Worm (Caenorhabditis elegans): ENCODE data around the gene tag-343.
A peak's percentile ranks its signal among the peaks of the same experiment; 100 is the strongest.

Gene tag-343

ce11 chrX:16674632-16675031, at the start of gene tag-343:
Gene tag-343, minus strand, starts transcription at chrX:16674732.
- TF ChIP-seq alr-1 (tag; optimal IDR thresholded peaks at IDR 0.05; ENCODE audit: borderline replicate concordance) (no peak), nhr-12 (tag; optimal IDR thresholded peaks at IDR 0.05) (no peak), ceh-82 (tag; optimal IDR thresholded peaks at IDR 0.05) (no peak), C34B4.2 (tag; optimal IDR thresholded peaks at IDR 0.05) (no peak), ceh-63 (GFP tag; optimal IDR thresholded peaks at IDR 0.05) (no peak)

ce11 chrX:16721930-16722329, 47.4 kb upstream of the tag-343 start:
- TF ChIP-seq blmp-1 (tag; optimal IDR thresholded peaks at IDR 0.05) (no peak), snpc-4 (tag; optimal IDR thresholded peaks at IDR 0.05) (peak; percentile 50), lin-39 (tag; optimal IDR thresholded peaks at IDR 0.05) (no peak), sup-37 (GFP tag; optimal IDR thresholded peaks at IDR 0.05) (no peak)

DNA sequence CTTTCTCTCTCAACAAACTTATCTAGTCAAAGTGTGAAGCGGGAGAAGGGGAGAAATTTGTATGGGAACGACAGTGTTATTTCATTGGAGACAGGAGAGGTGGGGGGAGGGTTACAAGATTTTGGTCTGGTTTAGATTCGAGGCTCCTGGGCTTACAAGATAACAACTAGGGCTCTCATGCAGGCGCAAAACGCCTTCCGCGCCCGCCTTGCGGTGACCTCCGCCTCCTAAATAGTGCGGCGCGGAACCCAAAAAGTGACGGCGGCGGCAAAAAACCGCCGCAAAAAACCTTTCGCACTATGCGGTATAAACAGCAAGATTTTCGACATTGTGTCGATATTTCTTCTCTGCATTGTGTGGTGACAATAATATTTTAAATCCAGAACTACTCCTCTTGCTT, 41.4 kb upstream of the tag-343 start:
- TF ChIP-seq nhr-20 (tag; optimal IDR thresholded peaks at IDR 0.05) (no peak), nhr-237 (tag; optimal IDR thresholded peaks at IDR 0.05) (no peak), nhr-84 (tag; optimal IDR thresholded peaks at IDR 0.05) (no peak), nhr-71 (tag; optimal IDR thresholded peaks at IDR 0.05) (no peak), C16A3.4 (tag; optimal IDR thresholded peaks at IDR 0.05) (no peak), ceh-90 (tag; optimal IDR thresholded peaks at IDR 0.05) (no peak), sox-4 (tag; optimal IDR thresholded peaks at IDR 0.05) (no peak)

DNA sequence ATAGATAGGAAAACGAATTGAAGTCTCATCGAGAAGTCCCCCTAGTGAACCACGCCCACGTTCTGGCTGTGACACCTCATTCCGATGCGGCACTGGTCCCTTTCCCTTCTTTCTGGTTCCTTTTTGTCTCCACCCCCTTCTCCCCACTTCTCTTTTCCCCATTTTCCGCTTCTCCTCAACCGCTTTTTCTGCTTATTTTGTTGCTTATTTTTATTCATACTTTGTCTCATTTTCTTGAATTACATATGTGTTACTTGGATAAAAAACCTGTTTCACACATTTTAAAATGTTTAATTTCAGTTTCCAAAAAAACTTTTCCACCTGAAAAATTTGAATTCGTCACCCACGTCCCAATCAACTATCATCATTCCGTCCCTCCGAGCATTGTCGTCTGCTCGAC, 36.8 kb upstream of the tag-343 start, which contains the start of gene lgc-53:
Gene lgc-53 (plus strand): TSS at position 301 of the 400 bp plus-strand sequence.
- TF ChIP-seq pqm-1 (tag; optimal IDR thresholded peaks at IDR 0.05) (no peak), efl-3 (GFP tag; optimal IDR thresholded peaks at IDR 0.05) (no peak), efl-1 (optimal IDR thresholded peaks at IDR 0.05) (no peak), efl-1 (GFP tag; optimal IDR thresholded peaks at IDR 0.05 in 1 of 2) (no peak), ama-1 (optimal IDR thresholded peaks at IDR 0.05) (no peak), nhr-47 (tag; optimal IDR thresholded peaks at IDR 0.05) (no peak), unc-86 (tag; optimal IDR thresholded peaks at IDR 0.05) (no peak), mep-1 (tag; optimal IDR thresholded peaks at IDR 0.05) (no peak), nhr-19 (GFP tag; conservative IDR thresholded peaks at IDR 0.05) (no peak), nhr-237 (tag; optimal IDR thresholded peaks at IDR 0.05) (no peak), unc-130 (tag; optimal IDR thresholded peaks at IDR 0.05) (no peak), pax-3 (tag; optimal IDR thresholded peaks at IDR 0.05) (no peak), hlh-17 (GFP tag; optimal IDR thresholded peaks at IDR 0.05; ENCODE audit: borderline replicate concordance) (no peak), tlp-1 (tag; optimal IDR thresholded peaks at IDR 0.05) (no peak), nhr-76 (tag; optimal IDR thresholded peaks at IDR 0.05) (no peak), F16B12.6 (tag; optimal IDR thresholded peaks at IDR 0.05) (no peak), nhr-12 (tag; optimal IDR thresholded peaks at IDR 0.05) (no peak), grh-1 (GFP tag; IDR thresholded peaks at IDR 0.05) (no peak), C16A3.4 (tag; optimal IDR thresholded peaks at IDR 0.05) (no peak), aha-1 (tag; optimal IDR thresholded peaks at IDR 0.05) (no peak)

- TF ChIP-seq xbp-1 (tag; optimal IDR thresholded peaks at IDR 0.05) = no peak
- TF ChIP-seq egl-13 (tag; optimal IDR thresholded peaks at IDR 0.05) = no peak
- no peak for TF ChIP-seq nhr-19 (GFP tag; conservative IDR thresholded peaks at IDR 0.05)
- TF ChIP-seq nhr-237 (tag; optimal IDR thresholded peaks at IDR 0.05) = no peak
Measured at ce11 chrX:16705607-16706006, 31.1 kb upstream of the tag-343 start.

DNA sequence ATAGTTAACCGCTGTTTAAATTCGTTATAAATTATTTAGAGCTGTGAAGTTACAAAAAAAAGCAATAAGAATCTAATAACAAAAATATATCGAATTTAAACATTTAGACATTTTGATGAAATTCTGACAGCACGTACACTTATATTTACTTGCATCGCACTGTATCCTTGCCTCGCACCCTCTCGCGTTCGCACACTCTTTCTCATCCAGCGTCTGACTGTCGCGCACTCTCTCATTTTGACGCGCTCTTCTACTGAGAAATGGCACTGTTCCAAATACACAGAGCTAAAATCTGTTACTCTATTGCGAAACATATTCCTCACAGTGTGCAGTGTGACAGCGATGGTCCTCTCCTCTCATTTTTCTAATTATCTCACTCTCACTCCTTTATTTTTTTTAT, 29.6 kb upstream of the tag-343 start:
- TF ChIP-seq hpl-2 (GFP tag; optimal IDR thresholded peaks at IDR 0.05) (no peak), nhr-71 (tag; optimal IDR thresholded peaks at IDR 0.05) (peak; percentile 68), fkh-4 (tag; optimal IDR thresholded peaks at IDR 0.05; ENCODE audit: borderline replicate concordance) (no peak), ztf-11 (tag; optimal IDR thresholded peaks at IDR 0.05) (no peak), C04F5.9 (tag; optimal IDR thresholded peaks at IDR 0.05) (no peak), fkh-8 (tag; optimal IDR thresholded peaks at IDR 0.05) (no peak), lir-3 (tag; optimal IDR thresholded peaks at IDR 0.05; ENCODE audit: poor library complexity) (no peak), dpl-1 (GFP tag; optimal IDR thresholded peaks at IDR 0.05) (peak in 1 of 3 experiments; percentile 18), ztf-4 (tag; optimal IDR thresholded peaks at IDR 0.05) (no peak), nhr-20 (tag; optimal IDR thresholded peaks at IDR 0.05) (peak; percentile 55), hlh-17 (GFP tag; optimal IDR thresholded peaks at IDR 0.05; ENCODE audit: borderline replicate concordance) (no peak), xbp-1 (tag; optimal IDR thresholded peaks at IDR 0.05) (peak; percentile 32), nhr-77 (tag; optimal IDR thresholded peaks at IDR 0.05) (no peak), lin-14 (GFP tag; optimal IDR thresholded peaks at IDR 0.05) (peak; percentile 80), nhr-19 (GFP tag; conservative IDR thresholded peaks at IDR 0.05) (peak; percentile 31), lin-39 (tag; optimal IDR thresholded peaks at IDR 0.05) (no peak)

Data from whole organism, L1 larva.